Worm (Caenorhabditis elegans) whole organism, L1 larva: ENCODE measurements around the gene wht-4.

ENCODE experiments used
- C16A3.4 ChIP-seq: fragments of 150-350 bp; optimal IDR thresholded peaks from 2 replicates; lab custom pipeline; 2014; ENCODE audit warnings: missing biosample characterization, missing genetic modification characterization
- Y116A8C.19 ChIP-seq: sonication (generic microtip); optimal IDR thresholded peaks from 2 replicates; lab custom pipeline; 2016; ENCODE audit warnings: missing compliant biosample characterization, missing genetic modification characterization, borderline replicate concordance
- alr-1 ChIP-seq: fragments of 200-800 bp; sonication (Bioruptor generic); optimal IDR thresholded peaks from 2 replicates; lab custom pipeline; 2018; ENCODE audit warnings: borderline replicate concordance, mild to moderate bottlenecking, missing genetic modification characterization, missing compliant biosample characterization
- aly-2 ChIP-seq: fragments of 150-350 bp; optimal IDR thresholded peaks from 2 replicates; lab custom pipeline; 2014; ENCODE audit warnings: missing biosample characterization, missing genetic modification characterization
- ceh-8 ChIP-seq: fragments of 200-800 bp; sonication (Bioruptor generic); optimal IDR thresholded peaks from 2 replicates; lab custom pipeline; 2018; ENCODE audit warnings: mild to moderate bottlenecking, missing genetic modification characterization, moderate library complexity, missing compliant biosample characterization
- ceh-82 ChIP-seq, 3 experiments: fragments of 150-350 bp in 1 of 3; sonication (generic microtip) in 2 of 3; optimal IDR thresholded peaks; 2 replicates each; lab custom pipeline; 2014 to 2017; ENCODE audit warnings: missing biosample characterization in 3 of 3, missing genetic modification characterization in 3 of 3
- ces-1 ChIP-seq: fragments of 150-350 bp; optimal IDR thresholded peaks from 2 replicates; lab custom pipeline; 2014; ENCODE audit warnings: missing biosample characterization, missing genetic modification reagents, missing genetic modification characterization
- dpl-1 ChIP-seq, 3 experiments: fragments of 150-350 bp in 2 of 3; sonication (generic microtip) in 1 of 3; optimal IDR thresholded peaks; 2 replicates each; lab custom pipeline; 2014 to 2017; ENCODE audit warnings: missing biosample characterization in 3 of 3, missing genetic modification characterization in 3 of 3, missing genetic modification reagents in 3 of 3
- efl-1 ChIP-seq, 4 experiments: fragments of 150-350 bp; optimal IDR thresholded peaks in 3 of 4; peaks in 1 of 4; 1 replicate in 1 of 4; 2 replicates in 3 of 4; lab custom pipeline; 2014; ENCODE audit warnings: missing biosample characterization in 2 of 4, missing genetic modification characterization in 2 of 4, missing genetic modification reagents in 2 of 4
- egl-13 ChIP-seq: sonication (generic microtip); optimal IDR thresholded peaks from 2 replicates; lab custom pipeline; 2016; ENCODE audit warnings: missing genotype, missing genetic modification reagents, missing genetic modification characterization, missing compliant biosample characterization
- egl-27 ChIP-seq, 2 experiments: fragments of 150-350 bp in 1 of 2; sonication (generic microtip); optimal IDR thresholded peaks; 3 replicates each; lab custom pipeline; 2017 to 2018; ENCODE audit warnings: missing biosample characterization in 2 of 2, missing genetic modification characterization in 2 of 2, missing genetic modification reagents in 2 of 2
- elt-2 ChIP-seq: sonication (generic microtip); optimal IDR thresholded peaks from 2 replicates; lab custom pipeline; 2016; ENCODE audit warnings: missing genetic modification characterization, mild to moderate bottlenecking, inconsistent platforms, missing compliant biosample characterization, missing genetic modification reagents
- elt-3 ChIP-seq, 6 experiments: fragments of 150-350 bp in 1 of 6; sonication (generic microtip); optimal IDR thresholded peaks; 2 replicates each; lab custom pipeline; 2017 to 2018; ENCODE audit warnings: missing biosample characterization in 6 of 6, missing genetic modification characterization in 6 of 6, inconsistent platforms in 1 of 6
- fkh-10 ChIP-seq: sonication (generic microtip); optimal IDR thresholded peaks from 2 replicates; lab custom pipeline; 2017; ENCODE audit warnings: missing biosample characterization, missing genetic modification reagents, missing genetic modification characterization
- fkh-8 ChIP-seq: sonication (generic microtip); optimal IDR thresholded peaks from 2 replicates; lab custom pipeline; 2016; ENCODE audit warnings: mild to moderate bottlenecking, missing genetic modification characterization, missing compliant biosample characterization
- hlh-17 ChIP-seq: fragments of 200-800 bp; sonication (Bioruptor generic); optimal IDR thresholded peaks from 2 replicates; lab custom pipeline; 2018; ENCODE audit warnings: missing genetic modification characterization, mild to moderate bottlenecking, missing compliant biosample characterization, moderate library complexity, borderline replicate concordance
- hpl-2 ChIP-seq: fragments of 150-350 bp; optimal IDR thresholded peaks from 2 replicates; lab custom pipeline; 2014; ENCODE audit warnings: missing biosample characterization, missing genetic modification reagents, missing genetic modification characterization
- isw-1 ChIP-seq: fragments of 200-800 bp; sonication (Bioruptor generic); IDR thresholded peaks from 2 replicates; pipeline ENCODE4 v1.3.6; 2022; ENCODE audit warnings: missing genetic modification characterization, missing compliant biosample characterization
- jun-1 ChIP-seq: fragments of 150-350 bp; optimal IDR thresholded peaks from 2 replicates; lab custom pipeline; 2014; ENCODE audit warnings: missing biosample characterization, missing genetic modification reagents, missing genetic modification characterization
- lin-14 ChIP-seq: fragments of 200-800 bp; sonication (Bioruptor generic); optimal IDR thresholded peaks from 2 replicates; lab custom pipeline; 2018; ENCODE audit warnings: mild to moderate bottlenecking, missing genetic modification characterization, moderate library complexity, missing compliant biosample characterization
- lin-15B ChIP-seq: fragments of 150-350 bp; sonication (generic microtip); optimal IDR thresholded peaks from 3 replicates; lab custom pipeline; 2014; ENCODE audit warnings: missing biosample characterization, missing genetic modification characterization
- lin-35 ChIP-seq, 2 experiments: fragments of 150-350 bp; optimal IDR thresholded peaks; 2 replicates each; lab custom pipeline; 2014; ENCODE audit warnings: missing biosample characterization in 2 of 2, missing genetic modification characterization in 2 of 2, missing genetic modification reagents in 2 of 2
- lin-39 ChIP-seq: fragments of 150-350 bp; optimal IDR thresholded peaks from 2 replicates; lab custom pipeline; 2014; ENCODE audit warnings: missing biosample characterization, missing genetic modification reagents, missing genetic modification characterization
- lir-3 ChIP-seq: sonication (generic microtip); optimal IDR thresholded peaks from 2 replicates; lab custom pipeline; 2016; ENCODE audit warnings: mild to moderate bottlenecking, missing genetic modification characterization, moderate library complexity, missing compliant biosample characterization; ENCODE audit not compliant: poor library complexity
- lsy-2 ChIP-seq, 2 experiments: fragments of 150-350 bp; optimal IDR thresholded peaks; 2 replicates each; lab custom pipeline; 2014; ENCODE audit warnings: missing biosample characterization in 2 of 2, missing genetic modification characterization in 2 of 2
- mab-9 ChIP-seq: fragments of 200-800 bp; sonication (Bioruptor generic); IDR thresholded peaks from 2 replicates; pipeline ENCODE4 v1.3.6; 2022; ENCODE audit warnings: missing genetic modification reagents, missing genetic modification characterization, missing compliant biosample characterization
- mdl-1 ChIP-seq, 2 experiments: fragments of 150-350 bp; optimal IDR thresholded peaks; 2 replicates each; lab custom pipeline; 2014 to 2017; ENCODE audit warnings: missing biosample characterization in 2 of 2, missing genetic modification characterization in 2 of 2, inconsistent platforms in 1 of 2
- mep-1 ChIP-seq: fragments of 150-350 bp; optimal IDR thresholded peaks from 2 replicates; lab custom pipeline; 2014; ENCODE audit warnings: missing biosample characterization, missing genetic modification characterization
- nhr-19 ChIP-seq: fragments of 200-800 bp; sonication (Bioruptor generic); conservative IDR thresholded peaks from 2 replicates; pipeline ENCODE4 v1.3.6; 2022; ENCODE audit warnings: missing genetic modification characterization, missing compliant biosample characterization
- nhr-237 ChIP-seq: fragments of 150-350 bp; optimal IDR thresholded peaks from 2 replicates; lab custom pipeline; 2014; ENCODE audit warnings: missing biosample characterization, missing genetic modification characterization
- nhr-28 ChIP-seq: fragments of 150-350 bp; optimal IDR thresholded peaks from 2 replicates; lab custom pipeline; 2014; ENCODE audit warnings: missing biosample characterization, missing genetic modification characterization
- nhr-71 ChIP-seq: sonication (generic microtip); optimal IDR thresholded peaks from 2 replicates; lab custom pipeline; 2016; ENCODE audit warnings: mild to moderate bottlenecking, missing genetic modification characterization, moderate library complexity, missing compliant biosample characterization
- nhr-84 ChIP-seq: sonication (generic microtip); optimal IDR thresholded peaks from 2 replicates; lab custom pipeline; 2017; ENCODE audit warnings: missing biosample characterization, missing genetic modification characterization
- nhr-90 ChIP-seq: sonication (generic microtip); optimal IDR thresholded peaks from 2 replicates; lab custom pipeline; 2016; ENCODE audit warnings: mild to moderate bottlenecking, missing genetic modification characterization, missing compliant biosample characterization; ENCODE audit not compliant: poor library complexity
- skn-1 ChIP-seq: fragments of 150-350 bp; optimal IDR thresholded peaks from 2 replicates; lab custom pipeline; 2014; ENCODE audit warnings: missing biosample characterization, missing genetic modification characterization
- snu-23 ChIP-seq: sonication (generic microtip); optimal IDR thresholded peaks from 2 replicates; lab custom pipeline; 2016; ENCODE audit warnings: missing genetic modification characterization, missing compliant biosample characterization
- sptf-1 ChIP-seq: fragments of 150-350 bp; optimal IDR thresholded peaks from 2 replicates; lab custom pipeline; 2014; ENCODE audit warnings: missing biosample characterization, missing genetic modification characterization
- sup-37 ChIP-seq: fragments of 200-800 bp; sonication (Bioruptor generic); optimal IDR thresholded peaks from 2 replicates; lab custom pipeline; 2018; ENCODE audit warnings: mild to moderate bottlenecking, missing genetic modification characterization, missing compliant biosample characterization
- unc-130 ChIP-seq: fragments of 150-350 bp; optimal IDR thresholded peaks from 2 replicates; lab custom pipeline; 2017; ENCODE audit warnings: missing biosample characterization, missing genetic modification characterization, inconsistent platforms
- unc-86 ChIP-seq: sonication (generic microtip); optimal IDR thresholded peaks from 2 replicates; lab custom pipeline; 2016; ENCODE audit warnings: missing genetic modification characterization, missing compliant biosample characterization
- zag-1 ChIP-seq: fragments of 150-350 bp; optimal IDR thresholded peaks from 2 replicates; lab custom pipeline; 2014; ENCODE audit warnings: missing biosample characterization, missing genetic modification characterization
- ztf-4 ChIP-seq: fragments of 150-350 bp; optimal IDR thresholded peaks from 2 replicates; lab custom pipeline; 2014; ENCODE audit warnings: missing biosample characterization, missing genetic modification characterization

The wht-4 gene

DNA sequence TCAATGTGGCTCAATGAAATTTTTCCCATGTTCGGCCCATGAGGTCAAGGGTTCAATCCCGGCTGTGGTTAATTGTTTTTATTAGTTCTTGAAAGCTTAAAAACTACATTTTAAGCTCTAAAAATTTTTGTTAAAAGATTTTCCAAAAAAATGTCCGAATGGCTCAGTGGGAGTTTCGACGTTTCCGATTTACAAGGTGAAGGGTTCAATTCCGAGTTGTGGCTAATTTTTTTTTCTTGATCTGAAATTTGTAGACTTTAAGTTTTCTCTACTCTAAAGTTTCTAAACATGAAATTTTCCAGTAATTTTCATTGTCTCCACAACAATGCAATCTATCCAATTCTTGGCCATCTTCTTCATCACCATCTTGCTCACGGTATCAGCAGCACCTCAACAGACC is 16.2 kb upstream of the wht-4 start, which contains the start of gene F02E11.2:
Gene F02E11.2 (plus strand): TSS at position 301 of the 400 bp plus-strand sequence.
- TF ChIP-seq mab-9 (GFP tag; lab: Robert Waterston, UW) (no peak), ces-1 (GFP tag; lab: Kevin White, UChicago) (no peak), nhr-90 (no peak), ztf-4 (tag; lab: Kevin White, UChicago) (no peak), unc-86 (tag; lab: Kevin White, UChicago) (no peak), nhr-71 (tag; lab: Kevin White, UChicago) (no peak), lin-15B (tag; lab: Kevin White, UChicago) (no peak), fkh-10 (no peak), mep-1 (tag; lab: Kevin White, UChicago) (no peak)

DNA sequence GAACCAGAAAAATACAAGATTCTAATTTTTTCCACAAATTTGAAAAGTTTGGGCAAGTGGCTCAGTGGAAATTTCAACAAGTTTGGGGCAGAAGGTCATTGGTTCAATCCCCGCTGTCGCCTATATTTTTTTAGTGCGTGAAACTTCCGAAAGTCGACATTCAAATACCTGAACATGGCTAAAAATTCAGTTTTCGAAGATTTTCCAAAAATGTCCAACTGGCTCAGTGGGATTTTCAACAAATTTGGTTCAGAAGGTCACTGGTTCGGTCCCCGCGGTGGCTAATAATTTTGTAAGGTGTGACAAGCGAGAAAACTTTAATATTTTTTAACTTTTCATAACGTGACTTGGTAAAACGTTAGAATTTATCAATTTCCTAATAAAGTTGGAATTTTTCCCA is 14.0 kb upstream of the wht-4 start:
- TF ChIP-seq lin-35 (GFP tag; optimal IDR thresholded peaks at IDR 0.05; lab: Kevin White, UChicago), result no peak
- TF ChIP-seq egl-13 (tag; lab: Kevin White, UChicago), result no peak
- no peak for TF ChIP-seq zag-1 (tag; lab: Kevin White, UChicago)
- no peak for TF ChIP-seq lin-15B (tag; lab: Kevin White, UChicago)
- TF ChIP-seq ceh-82 (tag; optimal IDR thresholded peaks at IDR 0.05; lab: Kevin White, UChicago), result no peak
- TF ChIP-seq fkh-8 (tag; lab: Kevin White, UChicago), result no peak
- no peak for TF ChIP-seq jun-1
- TF ChIP-seq isw-1 (GFP tag; lab: Robert Waterston, UW), result no peak
- TF ChIP-seq aly-2 (tag; lab: Kevin White, UChicago), result no peak
- TF ChIP-seq dpl-1 (GFP tag; optimal IDR thresholded peaks at IDR 0.05; lab: Kevin White, UChicago), result no peak
- TF ChIP-seq egl-27 (tag; optimal IDR thresholded peaks at IDR 0.05; lab: Kevin White, UChicago), result no peak
- TF ChIP-seq sup-37, result no peak
- no peak for TF ChIP-seq lin-14 (GFP tag; lab: Kevin White, UChicago)
- no peak for TF ChIP-seq efl-1 (optimal IDR thresholded peaks at IDR 0.05; lab: Kevin White, UChicago)
- no peak for TF ChIP-seq efl-1 (GFP tag; optimal IDR thresholded peaks at IDR 0.05 in 1 of 2; lab: Kevin White, UChicago)
- no peak for TF ChIP-seq elt-2 (tag; lab: Kevin White, UChicago)
- TF ChIP-seq sptf-1, result no peak

DNA sequence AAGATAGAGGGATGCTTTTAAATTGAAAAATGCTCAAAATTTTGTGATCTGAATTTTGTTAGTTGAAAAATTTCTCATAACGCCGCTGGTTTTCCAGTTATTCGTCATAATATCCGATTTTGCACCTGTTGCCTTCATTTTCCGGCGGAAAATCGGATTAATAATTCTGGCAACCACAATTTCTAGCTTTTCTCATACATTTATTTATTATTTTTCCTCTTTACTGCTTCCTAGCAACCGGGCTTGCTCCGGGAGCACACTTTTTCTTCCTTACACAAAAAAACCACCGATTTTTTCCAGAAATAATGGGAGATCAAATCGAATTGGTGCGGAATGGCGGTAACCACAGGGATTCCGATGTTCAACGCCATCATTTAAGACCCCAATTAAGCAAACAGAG is 11.4 kb upstream of the wht-4 start, which contains the start of gene F02E11.7:
Gene F02E11.7 (plus strand): TSS at position 301 of the 400 bp plus-strand sequence.
- TF ChIP-seq fkh-8 (tag; lab: Kevin White, UChicago) (peak; percentile 11), isw-1 (GFP tag; lab: Robert Waterston, UW) (no peak)
- TF ChIP-seq, all 84 proteins: peak for 1

DNA sequence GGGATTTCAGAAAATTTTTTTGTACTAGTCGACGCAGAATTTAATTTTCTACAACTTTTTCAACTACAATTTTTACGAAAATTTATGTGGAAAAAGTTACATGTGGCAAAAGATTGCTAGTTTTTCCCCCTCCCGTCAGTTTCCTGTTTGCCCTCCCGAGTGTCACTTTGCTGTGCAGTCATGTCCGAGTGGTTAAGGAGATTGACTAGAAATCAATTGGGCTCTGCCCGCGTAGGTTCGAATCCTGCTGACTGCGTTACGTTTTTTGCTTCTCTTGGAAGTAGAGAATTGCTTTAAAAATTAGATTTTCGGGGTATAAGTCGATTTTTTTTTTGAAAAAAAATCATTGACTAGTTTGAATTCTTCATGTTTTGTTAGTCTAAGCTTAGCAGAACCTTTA is 10.9 kb upstream of the wht-4 start:
- TF ChIP-seq alr-1 (tag; lab: Kevin White, UChicago) (no peak), skn-1 (tag; lab: Kevin White, UChicago) (no peak), elt-3 (tag; optimal IDR thresholded peaks at IDR 0.05; lab: Kevin White, UChicago) (no peak), lin-39 (tag; lab: Kevin White, UChicago) (no peak), snu-23 (GFP tag; lab: Kevin White, UChicago) (peak; percentile 3), efl-1 (optimal IDR thresholded peaks at IDR 0.05; lab: Kevin White, UChicago) (peak in 1 of 2 experiments; percentile 1), efl-1 (GFP tag; optimal IDR thresholded peaks at IDR 0.05 in 1 of 2; lab: Kevin White, UChicago) (no peak), unc-130 (tag; lab: Kevin White, UChicago) (no peak), egl-27 (tag; optimal IDR thresholded peaks at IDR 0.05; lab: Kevin White, UChicago) (no peak), hlh-17 (GFP tag; lab: Kevin White, UChicago) (no peak), lsy-2 (tag; optimal IDR thresholded peaks at IDR 0.05; lab: Kevin White, UChicago) (peak in 1 of 2 experiments; percentile 10), elt-2 (tag; lab: Kevin White, UChicago) (no peak), mdl-1 (tag; optimal IDR thresholded peaks at IDR 0.05; lab: Kevin White, UChicago) (no peak), egl-13 (tag; lab: Kevin White, UChicago) (no peak), nhr-28 (tag; lab: Kevin White, UChicago) (no peak), hpl-2 (GFP tag; lab: Kevin White, UChicago) (no peak), C16A3.4 (tag; lab: Kevin White, UChicago) (no peak), nhr-71 (tag; lab: Kevin White, UChicago) (no peak), Y116A8C.19 (tag; lab: Kevin White, UChicago) (no peak), lin-15B (tag; lab: Kevin White, UChicago) (no peak), ceh-8 (GFP tag; lab: Kevin White, UChicago) (no peak), nhr-84 (tag; lab: Kevin White, UChicago) (no peak), lir-3 (tag; lab: Kevin White, UChicago) (no peak), mab-9 (GFP tag; lab: Robert Waterston, UW) (no peak), nhr-237 (tag; lab: Kevin White, UChicago) (no peak), nhr-19 (GFP tag; lab: Robert Waterston, UW) (0 out of 2 replicates have a peak, but pooled peaks have one; percentile 8), nhr-90 (no peak)
- TF ChIP-seq, all 84 proteins: peak for 4
